Worm (Caenorhabditis elegans) whole organism, mixed stage, embryonic: ENCODE data around the gene C53A5.11.

Experiments used
- elt-3 ChIP-seq: fragments of 150-350 bp; optimal IDR thresholded peaks from 2 replicates; lab custom pipeline; 2014; ENCODE audit warnings: missing biosample characterization, missing genetic modification characterization
- lsy-2 ChIP-seq: fragments of 150-350 bp; optimal IDR thresholded peaks from 2 replicates; lab custom pipeline; 2014; ENCODE audit warnings: missing biosample characterization, missing genetic modification characterization
- mab-5 ChIP-seq: fragments of 150-350 bp; optimal IDR thresholded peaks from 2 replicates; lab custom pipeline; 2014; ENCODE audit warnings: missing biosample characterization, missing genetic modification characterization
- nhr-12 ChIP-seq: fragments of 150-350 bp; optimal IDR thresholded peaks from 2 replicates; lab custom pipeline; 2014; ENCODE audit warnings: missing biosample characterization, missing genetic modification characterization
- nhr-237 ChIP-seq: fragments of 150-350 bp; optimal IDR thresholded peaks from 2 replicates; lab custom pipeline; 2014; ENCODE audit warnings: missing biosample characterization, missing genetic modification characterization
- snpc-4 ChIP-seq: fragments of 150-350 bp; optimal IDR thresholded peaks from 2 replicates; lab custom pipeline; 2014; ENCODE audit warnings: missing biosample characterization, missing genetic modification characterization

ce11 chrV:14518010-14518409 is 44.7 kb upstream of the C53A5.11 start, which contains the start of gene R02D5.6:
- no peak for TF ChIP-seq snpc-4 (tag; lab: Kevin White, UChicago)
- TF ChIP-seq mab-5: no peak
- no peak for TF ChIP-seq elt-3 (tag; lab: Kevin White, UChicago)
- TF ChIP-seq lsy-2: no peak
- TF ChIP-seq nhr-237: no peak
- no peak for TF ChIP-seq nhr-12
